Worm (Caenorhabditis elegans): Measurements from ENCODE around the gene lgc-57.

DNA sequence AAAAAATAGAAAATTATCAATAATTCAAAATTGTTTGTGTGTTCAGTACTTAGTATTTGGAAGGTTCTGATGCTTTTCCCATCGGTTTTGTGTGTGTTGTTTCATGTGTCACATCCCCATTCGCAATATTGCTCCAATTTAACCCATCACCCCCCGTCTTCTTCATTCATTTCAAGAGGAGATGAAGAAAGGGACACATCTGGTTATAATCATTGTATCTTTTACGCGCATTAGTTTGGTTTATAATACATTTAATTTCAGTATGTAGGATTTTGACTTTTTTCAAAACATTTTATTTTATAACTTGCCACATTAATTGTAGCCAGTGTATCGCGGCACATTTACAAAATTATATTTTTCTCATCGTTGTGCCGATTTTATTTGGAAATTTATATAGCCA lies 14.7 kb upstream of the lgc-57 start:
- TF ChIP-seq ama-1 (optimal IDR thresholded peaks at IDR 0.05) (no peak), tbx-11 (GFP tag; IDR thresholded peaks at IDR 0.05) (no peak), pes-1 (GFP tag; IDR thresholded peaks at IDR 0.05) (no peak), aly-1 (tag; optimal IDR thresholded peaks at IDR 0.05) (no peak), flt-1 (GFP tag; IDR thresholded peaks at IDR 0.05) (no peak), tbx-37 (GFP tag; conservative IDR thresholded peaks at IDR 0.05) (no peak), scrt-1 (GFP tag; IDR thresholded peaks at IDR 0.05) (no peak), hmbx-1 (tag; optimal IDR thresholded peaks at IDR 0.05) (no peak), sea-1 (GFP tag; conservative IDR thresholded peaks at IDR 0.05) (no peak), ets-7 (tag; optimal IDR thresholded peaks at IDR 0.05) (no peak), tra-4 (tag; optimal IDR thresholded peaks at IDR 0.05) (no peak), B0310.2 (tag; optimal IDR thresholded peaks at IDR 0.05) (no peak), hnd-1 (tag; optimal IDR thresholded peaks at IDR 0.05) (no peak)
